Worm (Caenorhabditis elegans): ENCODE measurements around the gene txt-19.

Gene txt-19

ce11 chrIV:12830829-12831392 is 14.8 kb upstream of the txt-19 start:
- no peak for TF ChIP-seq aly-1 (tag; optimal IDR thresholded peaks at IDR 0.05)
- TF ChIP-seq sea-1 (GFP tag; conservative IDR thresholded peaks at IDR 0.05) = no peak
- TF ChIP-seq tra-4 (tag; optimal IDR thresholded peaks at IDR 0.05) = no peak
- TF ChIP-seq tbx-37 (GFP tag; conservative IDR thresholded peaks at IDR 0.05) = no peak; the same call in 1 of the 2 replicates
- no peak for TF ChIP-seq ceh-13 (GFP tag; optimal IDR thresholded peaks at IDR 0.05)
- no peak for TF ChIP-seq flt-1 (GFP tag; IDR thresholded peaks at IDR 0.05)
- no peak for TF ChIP-seq ama-1 (optimal IDR thresholded peaks at IDR 0.05)
- no peak for TF ChIP-seq pes-1 (GFP tag; IDR thresholded peaks at IDR 0.05)

ce11 chrIV:12831609-12832500 is 13.8 kb upstream of the txt-19 start:
- no peak for TF ChIP-seq hmbx-1 (tag; optimal IDR thresholded peaks at IDR 0.05)
- TF ChIP-seq scrt-1 (GFP tag; IDR thresholded peaks at IDR 0.05) = no peak
- no peak for TF ChIP-seq F13C5.2 (tag; optimal IDR thresholded peaks at IDR 0.05)
- TF ChIP-seq sea-1 (GFP tag; conservative IDR thresholded peaks at IDR 0.05) = no peak
- no peak for TF ChIP-seq B0310.2 (tag; optimal IDR thresholded peaks at IDR 0.05)
- no peak for TF ChIP-seq pes-1 (GFP tag; IDR thresholded peaks at IDR 0.05)
- no peak for TF ChIP-seq ama-1 (optimal IDR thresholded peaks at IDR 0.05)
- TF ChIP-seq ets-7 (tag; optimal IDR thresholded peaks at IDR 0.05) = no peak
- no peak for TF ChIP-seq aly-1 (tag; optimal IDR thresholded peaks at IDR 0.05)
- no peak for TF ChIP-seq hnd-1 (tag; optimal IDR thresholded peaks at IDR 0.05)
- TF ChIP-seq flt-1 (GFP tag; IDR thresholded peaks at IDR 0.05) = no peak
- no peak for TF ChIP-seq tbx-37 (GFP tag; conservative IDR thresholded peaks at IDR 0.05)
- no peak for TF ChIP-seq hmg-4 (GFP tag; optimal IDR thresholded peaks at IDR 0.05)
- TF ChIP-seq ceh-36 (tag; optimal IDR thresholded peaks at IDR 0.05) = no peak
- TF ChIP-seq ceh-13 (GFP tag; optimal IDR thresholded peaks at IDR 0.05) = no peak
- no peak for TF ChIP-seq tbx-11 (GFP tag; IDR thresholded peaks at IDR 0.05)
- no peak for TF ChIP-seq tra-4 (tag; optimal IDR thresholded peaks at IDR 0.05)

- TF ChIP-seq pes-1 (GFP tag; IDR thresholded peaks at IDR 0.05) (no peak), B0310.2 (tag; optimal IDR thresholded peaks at IDR 0.05) (no peak), hnd-1 (tag; optimal IDR thresholded peaks at IDR 0.05) (no peak), ceh-36 (tag; optimal IDR thresholded peaks at IDR 0.05) (no peak), tbx-11 (GFP tag; IDR thresholded peaks at IDR 0.05) (no peak), flt-1 (GFP tag; IDR thresholded peaks at IDR 0.05) (no peak), tra-4 (tag; optimal IDR thresholded peaks at IDR 0.05) (no peak), ets-7 (tag; optimal IDR thresholded peaks at IDR 0.05) (no peak), tbx-37 (GFP tag; conservative IDR thresholded peaks at IDR 0.05) (no peak), ama-1 (optimal IDR thresholded peaks at IDR 0.05) (no peak), sea-1 (GFP tag; conservative IDR thresholded peaks at IDR 0.05) (no peak), scrt-1 (GFP tag; IDR thresholded peaks at IDR 0.05) (no peak)
Observed at ce11 chrIV:12833698-12834416, 11.8 kb upstream of the txt-19 start.

- no peak for TF ChIP-seq pes-1 (GFP tag; IDR thresholded peaks at IDR 0.05)
- TF ChIP-seq scrt-1 (GFP tag; IDR thresholded peaks at IDR 0.05) = no peak
Observed at ce11 chrIV:12834417-12834731, 11.3 kb upstream of the txt-19 start.

ce11 chrIV:12835363-12835762 is 10.3 kb upstream of the txt-19 start:
- TF ChIP-seq scrt-1 (GFP tag; IDR thresholded peaks at IDR 0.05) (no peak), tra-4 (tag; optimal IDR thresholded peaks at IDR 0.05) (no peak), tbx-37 (GFP tag; conservative IDR thresholded peaks at IDR 0.05) (no peak), tbx-11 (GFP tag; IDR thresholded peaks at IDR 0.05) (no peak), flt-1 (GFP tag; IDR thresholded peaks at IDR 0.05) (no peak), ceh-36 (tag; optimal IDR thresholded peaks at IDR 0.05) (no peak), B0310.2 (tag; optimal IDR thresholded peaks at IDR 0.05) (no peak), ceh-13 (GFP tag; optimal IDR thresholded peaks at IDR 0.05) (no peak), aly-1 (tag; optimal IDR thresholded peaks at IDR 0.05) (no peak), hnd-1 (tag; optimal IDR thresholded peaks at IDR 0.05) (no peak), pes-1 (GFP tag; IDR thresholded peaks at IDR 0.05) (no peak), sea-1 (GFP tag; conservative IDR thresholded peaks at IDR 0.05) (no peak), F13C5.2 (tag; optimal IDR thresholded peaks at IDR 0.05) (no peak), hmg-4 (GFP tag; optimal IDR thresholded peaks at IDR 0.05) (no peak), ets-7 (tag; optimal IDR thresholded peaks at IDR 0.05) (no peak), ama-1 (optimal IDR thresholded peaks at IDR 0.05) (no peak), hmbx-1 (tag; optimal IDR thresholded peaks at IDR 0.05) (no peak)

- TF ChIP-seq F13C5.2 (tag; optimal IDR thresholded peaks at IDR 0.05) = no peak
- no peak for TF ChIP-seq hnd-1 (tag; optimal IDR thresholded peaks at IDR 0.05)
- TF ChIP-seq tbx-11 (GFP tag; IDR thresholded peaks at IDR 0.05) = no peak
- TF ChIP-seq pes-1 (GFP tag; IDR thresholded peaks at IDR 0.05) = no peak
- TF ChIP-seq hmbx-1 (tag; optimal IDR thresholded peaks at IDR 0.05) = no peak
- no peak for TF ChIP-seq flt-1 (GFP tag; IDR thresholded peaks at IDR 0.05)
- no peak for TF ChIP-seq ceh-36 (tag; optimal IDR thresholded peaks at IDR 0.05)
- TF ChIP-seq scrt-1 (GFP tag; IDR thresholded peaks at IDR 0.05) = no peak
- TF ChIP-seq aly-1 (tag; optimal IDR thresholded peaks at IDR 0.05) = no peak
- TF ChIP-seq tra-4 (tag; optimal IDR thresholded peaks at IDR 0.05) = no peak
- no peak for TF ChIP-seq B0310.2 (tag; optimal IDR thresholded peaks at IDR 0.05)
- TF ChIP-seq hmg-4 (GFP tag; optimal IDR thresholded peaks at IDR 0.05) = no peak
- TF ChIP-seq ceh-13 (GFP tag; optimal IDR thresholded peaks at IDR 0.05) = no peak
- TF ChIP-seq sea-1 (GFP tag; conservative IDR thresholded peaks at IDR 0.05) = no peak
- TF ChIP-seq ama-1 (optimal IDR thresholded peaks at IDR 0.05) = no peak
- TF ChIP-seq ets-7 (tag; optimal IDR thresholded peaks at IDR 0.05) = no peak
Observed at ce11 chrIV:12836208-12836607, 9.5 kb upstream of the txt-19 start, which contains the start of gene M02B1.3. TSS of gene M02B1.3 (plus strand) at chrIV:12836508.
